Worm (Caenorhabditis elegans) whole organism, late embryonic: Measurements from ENCODE around the gene nspa-10.

Experiments
- T23F11.4 ChIP-seq: fragments of 200-800 bp; sonication (Bioruptor generic); optimal IDR thresholded peaks from 2 replicates; lab custom pipeline; 2018; ENCODE audit warnings: mild to moderate bottlenecking, missing genetic modification characterization, missing compliant biosample characterization
- elt-2 ChIP-seq: sonication (generic microtip); optimal IDR thresholded peaks from 2 replicates; lab custom pipeline; 2016; ENCODE audit warnings: missing genetic modification reagents, missing genetic modification characterization, missing compliant biosample characterization
- rnt-1 ChIP-seq: sonication (generic microtip); optimal IDR thresholded peaks from 2 replicates; lab custom pipeline; 2016; ENCODE audit warnings: missing genetic modification characterization, missing compliant biosample characterization
- sdc-2 ChIP-seq: sonication (generic microtip); optimal IDR thresholded peaks from 2 replicates; lab custom pipeline; 2016; ENCODE audit warnings: missing genotype, missing genetic modification characterization, missing compliant biosample characterization

- TF ChIP-seq sdc-2 (tag; lab: Kevin White, UChicago) = no peak
- TF ChIP-seq T23F11.4 (GFP tag; lab: Kevin White, UChicago) = no peak
- no peak for TF ChIP-seq rnt-1 (tag; lab: Kevin White, UChicago)
- TF ChIP-seq elt-2 (tag; lab: Kevin White, UChicago) = no peak
Observed at ce11 chrV:14729343-14729742, 20.9 kb downstream of the nspa-10 start, which contains the start of gene oig-3.
